Worm (Caenorhabditis elegans) whole organism, midembryonic: Measurements from ENCODE around the gene algn-8.

Experiments
- T22C8.4 ChIP-seq: fragments of 200-800 bp; sonication (Bioruptor generic); IDR thresholded peaks from 2 replicates; pipeline ENCODE4 v1.3.6; 2022; ENCODE audit warnings: missing genetic modification characterization, missing compliant biosample characterization
- cog-1 ChIP-seq: sonication (generic microtip); optimal IDR thresholded peaks from 2 replicates; lab custom pipeline; 2016; ENCODE audit warnings: missing genetic modification characterization, missing compliant biosample characterization
- flt-1 ChIP-seq: fragments of 200-800 bp; sonication (Bioruptor generic); IDR thresholded peaks from 2 replicates; pipeline ENCODE4 v1.3.6; 2022; ENCODE audit warnings: missing genetic modification characterization, missing compliant biosample characterization
- klf-2 ChIP-seq: fragments of 200-800 bp; sonication (Bioruptor generic); conservative IDR thresholded peaks from 2 replicates; pipeline ENCODE4 v1.3.6; 2022; ENCODE audit warnings: missing genetic modification reagents, missing genetic modification characterization, missing compliant biosample characterization
- med-1 ChIP-seq: sonication (generic microtip); optimal IDR thresholded peaks from 2 replicates; lab custom pipeline; 2017; ENCODE audit warnings: missing genetic modification characterization, mild to moderate bottlenecking, missing compliant biosample characterization, antibody characterized with exemption, missing genetic modification reagents; ENCODE audit not compliant: insufficient read depth
- ref-1 ChIP-seq: fragments of 200-800 bp; sonication (Bioruptor generic); conservative IDR thresholded peaks from 2 replicates; pipeline ENCODE4 v1.3.6; 2022; ENCODE audit warnings: missing genetic modification reagents, missing genetic modification characterization, missing compliant biosample characterization
- tab-1 ChIP-seq: fragments of 200-800 bp; sonication (Bioruptor generic); IDR thresholded peaks from 2 replicates; pipeline ENCODE4 v1.3.6; 2022; ENCODE audit warnings: missing genetic modification characterization, missing compliant biosample characterization
- ztf-23 ChIP-seq: fragments of 200-800 bp; sonication (Bioruptor generic); IDR thresholded peaks from 2 replicates; pipeline ENCODE4 v1.3.6; 2022; ENCODE audit warnings: missing genetic modification reagents, missing genetic modification characterization, missing compliant biosample characterization
- ztf-29 ChIP-seq: fragments of 200-800 bp; sonication (Bioruptor generic); IDR thresholded peaks from 2 replicates; pipeline ENCODE4 v1.3.6; 2022; ENCODE audit warnings: missing genetic modification reagents, missing genetic modification characterization, missing compliant biosample characterization

The algn-8 gene

DNA sequence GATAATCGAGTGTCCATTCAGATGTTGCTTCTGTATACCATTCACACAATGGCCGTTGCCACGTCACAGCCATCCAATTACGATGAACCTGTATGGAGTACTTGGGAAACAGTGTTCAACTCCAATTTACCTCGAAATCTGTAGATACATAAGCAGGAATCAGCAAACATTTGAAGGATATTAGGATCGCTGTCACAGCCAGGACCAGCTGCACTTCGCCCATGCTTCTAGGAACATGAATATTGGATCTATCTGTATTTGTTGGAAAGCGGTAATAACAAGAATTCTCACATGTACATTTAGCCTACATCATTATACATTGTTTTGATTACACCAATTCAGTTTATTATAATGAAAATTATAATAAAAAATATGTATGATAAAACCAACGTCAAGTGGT lies at the start of gene algn-8:
Gene algn-8, minus strand, starts transcription at position 227 of the 400 bp plus-strand sequence.
- TF ChIP-seq flt-1 (GFP tag; lab: Robert Waterston, UW) (no peak), klf-2 (no peak), ztf-29 (no peak), T22C8.4 (no peak), cog-1 (no peak), ztf-23 (GFP tag; lab: Robert Waterston, UW) (no peak), med-1 (GFP tag; lab: Kevin White, UChicago) (no peak), ref-1 (no peak)

DNA sequence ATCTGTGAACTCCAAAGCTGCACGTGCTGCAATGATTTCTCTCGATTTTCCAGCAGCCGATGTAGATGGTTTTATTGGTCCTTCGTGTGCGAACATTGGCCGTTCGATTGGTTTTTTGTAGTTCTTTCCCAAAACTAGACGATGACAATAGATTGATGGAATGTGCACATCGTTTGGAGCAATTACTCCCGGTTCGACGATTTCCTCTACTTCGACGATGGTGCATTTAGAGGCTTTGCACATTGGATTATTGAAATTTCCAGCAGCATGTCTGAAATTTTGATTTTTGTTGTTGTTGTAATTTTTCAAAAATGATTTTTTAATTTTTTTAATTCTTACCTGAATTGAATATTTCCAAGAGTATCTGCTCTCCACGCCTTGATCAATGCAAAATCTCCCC lies 49.4 kb upstream of the algn-8 start:
- TF ChIP-seq ztf-23 (GFP tag; lab: Robert Waterston, UW), result no peak
- TF ChIP-seq ztf-29, result no peak

DNA sequence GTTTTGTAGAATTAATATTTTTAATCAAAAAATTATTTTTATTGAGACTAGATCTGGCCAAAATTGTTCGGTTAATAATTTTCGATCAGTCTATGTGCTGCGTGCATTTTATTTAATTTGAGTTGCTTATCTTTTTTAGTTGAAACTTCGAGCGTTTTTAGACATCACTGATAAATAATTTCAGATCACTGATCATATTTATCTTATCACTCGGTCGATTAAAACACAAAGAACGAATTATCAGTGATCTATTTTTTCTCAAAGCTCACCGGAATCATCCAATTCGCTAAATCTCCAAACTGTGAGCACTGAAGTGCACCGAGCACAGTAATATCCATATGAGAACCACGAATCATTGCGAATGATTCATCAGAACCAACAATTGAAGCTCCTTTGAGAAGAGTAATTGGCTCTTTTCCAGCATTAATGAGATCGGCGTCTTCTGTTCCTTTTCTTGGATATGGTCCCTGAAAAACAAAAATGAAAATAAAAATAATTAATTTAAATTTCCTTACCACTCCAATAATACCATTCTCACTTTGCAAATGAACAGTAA lies 48.9 kb upstream of the algn-8 start:
- TF ChIP-seq tab-1 (GFP tag; lab: Robert Waterston, UW), result no peak
- TF ChIP-seq ztf-29, result no peak
- no peak for TF ChIP-seq ref-1
- no peak for TF ChIP-seq klf-2
- TF ChIP-seq ztf-23 (GFP tag; lab: Robert Waterston, UW), result no peak

DNA sequence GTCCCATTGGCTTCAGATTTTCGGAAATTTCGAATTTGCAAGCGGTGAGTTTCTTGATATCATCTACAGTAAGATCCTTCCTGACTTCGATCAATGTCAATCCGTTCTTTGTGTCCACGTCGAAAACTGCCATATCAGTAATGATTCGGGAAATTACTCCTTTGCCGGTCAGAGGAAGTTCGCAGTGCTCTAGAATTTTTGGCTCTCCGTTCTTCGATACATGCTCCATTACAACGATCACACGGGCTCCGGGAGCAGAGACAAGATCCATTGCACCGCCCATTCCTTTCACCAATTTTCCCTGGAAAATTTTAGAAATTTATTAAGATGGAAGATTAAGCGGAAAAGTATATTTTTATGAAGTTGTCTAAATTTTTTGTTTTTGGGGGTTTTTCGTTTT lies 48.3 kb upstream of the algn-8 start:
- TF ChIP-seq cog-1 (no peak), ref-1 (no peak), T22C8.4 (no peak), ztf-29 (no peak), med-1 (GFP tag; lab: Kevin White, UChicago) (no peak), ztf-23 (GFP tag; lab: Robert Waterston, UW) (no peak), klf-2 (no peak), tab-1 (GFP tag; lab: Robert Waterston, UW) (no peak), flt-1 (GFP tag; lab: Robert Waterston, UW) (no peak)

DNA sequence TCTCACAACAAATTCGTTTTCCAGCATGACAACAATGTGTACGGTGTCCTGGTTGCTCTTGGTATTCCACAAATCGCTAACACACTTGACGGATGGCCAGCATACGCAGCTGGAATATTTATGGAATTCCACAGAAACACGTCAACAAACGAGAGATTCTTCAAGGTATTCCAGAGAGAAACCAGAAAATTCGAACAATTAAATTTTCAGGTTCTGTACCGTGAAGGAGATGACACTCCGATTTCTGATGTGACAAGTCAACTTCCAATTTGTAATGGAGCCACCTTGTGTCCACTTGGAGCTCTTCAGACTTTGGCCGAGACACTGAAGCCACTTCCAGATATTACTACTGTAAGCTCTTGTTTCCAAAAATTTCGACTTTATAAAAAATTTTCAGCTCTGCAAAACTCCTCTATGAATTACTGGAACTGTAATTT lies 47.7 kb upstream of the algn-8 start:
- TF ChIP-seq klf-2, result no peak
- TF ChIP-seq T22C8.4, result no peak
- TF ChIP-seq ztf-23 (GFP tag; lab: Robert Waterston, UW), result no peak
- no peak for TF ChIP-seq ztf-29
- TF ChIP-seq tab-1 (GFP tag; lab: Robert Waterston, UW), result no peak
- TF ChIP-seq ref-1, result no peak
- no peak for TF ChIP-seq med-1 (GFP tag; lab: Kevin White, UChicago)
- TF ChIP-seq cog-1, result no peak
- no peak for TF ChIP-seq flt-1 (GFP tag; lab: Robert Waterston, UW)

DNA sequence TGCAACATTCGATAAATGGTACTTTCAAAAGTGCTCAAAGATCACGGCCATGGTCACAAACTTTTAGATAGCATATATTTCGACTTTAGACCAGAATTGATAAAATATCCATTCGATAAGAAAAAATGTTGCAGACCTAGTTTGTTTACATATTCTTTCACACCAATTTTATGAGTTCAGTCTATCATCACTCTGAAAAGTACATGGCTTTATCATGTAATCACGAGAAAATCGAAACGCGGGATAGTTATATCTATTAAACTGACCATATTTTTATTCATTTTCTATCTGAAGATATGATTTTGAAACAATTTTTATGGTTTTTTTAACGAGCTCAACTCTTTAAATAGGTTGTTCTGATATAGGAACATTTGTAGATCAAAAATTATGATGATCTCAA lies 45.2 kb upstream of the algn-8 start, which contains the start of gene pho-11:
Gene pho-11, plus strand, starts transcription at position 374 of the 400 bp plus-strand sequence.
- no peak for TF ChIP-seq ref-1
- no peak for TF ChIP-seq tab-1 (GFP tag; lab: Robert Waterston, UW)

DNA sequence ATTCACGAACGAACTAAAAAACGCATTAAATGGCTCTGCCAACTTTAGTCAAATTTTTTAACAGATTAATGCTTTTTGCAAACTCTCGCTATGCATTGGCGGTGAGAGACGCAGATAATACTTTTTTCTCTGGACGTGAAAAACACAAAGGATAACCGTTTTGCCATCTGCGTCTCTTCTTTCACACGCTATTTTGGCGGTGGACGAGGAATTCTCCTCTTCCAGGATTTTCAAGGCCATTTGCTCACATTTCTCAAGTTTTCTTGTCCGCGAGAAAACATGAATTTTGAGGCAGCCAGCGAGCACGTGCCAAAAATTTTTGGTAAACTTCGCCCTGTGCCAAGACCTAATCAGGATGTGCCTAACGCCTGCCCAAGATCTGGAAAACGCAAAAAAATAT lies 44.8 kb upstream of the algn-8 start:
- TF ChIP-seq cog-1 (no peak), flt-1 (GFP tag; lab: Robert Waterston, UW) (peak; percentile 5; the same call in 1 of the 2 replicates), ztf-29 (no peak)

DNA sequence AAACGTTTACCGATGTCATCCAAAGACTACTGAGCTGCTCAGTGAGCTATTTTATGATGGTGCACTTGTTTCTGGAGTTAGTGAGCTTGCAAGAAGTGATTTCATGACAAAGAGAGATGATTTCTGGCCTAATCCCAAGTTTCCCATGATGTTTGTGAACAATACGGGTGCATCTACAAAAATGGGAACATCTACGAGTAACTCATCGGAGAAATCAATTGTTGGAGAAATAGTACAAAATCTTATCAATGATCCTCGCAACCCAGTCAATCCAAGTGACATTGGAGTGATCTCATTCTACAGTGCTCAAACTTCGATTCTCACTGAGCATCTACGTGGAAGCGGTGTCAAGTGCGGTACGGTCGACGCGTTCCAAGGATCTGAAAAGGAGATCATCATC lies 42.2 kb upstream of the algn-8 start:
- no peak for TF ChIP-seq med-1 (GFP tag; lab: Kevin White, UChicago)
- no peak for TF ChIP-seq T22C8.4
- no peak for TF ChIP-seq flt-1 (GFP tag; lab: Robert Waterston, UW)
- no peak for TF ChIP-seq cog-1
- TF ChIP-seq ref-1, result no peak
- no peak for TF ChIP-seq klf-2
- no peak for TF ChIP-seq ztf-23 (GFP tag; lab: Robert Waterston, UW)
- no peak for TF ChIP-seq ztf-29
- TF ChIP-seq tab-1 (GFP tag; lab: Robert Waterston, UW), result no peak

DNA sequence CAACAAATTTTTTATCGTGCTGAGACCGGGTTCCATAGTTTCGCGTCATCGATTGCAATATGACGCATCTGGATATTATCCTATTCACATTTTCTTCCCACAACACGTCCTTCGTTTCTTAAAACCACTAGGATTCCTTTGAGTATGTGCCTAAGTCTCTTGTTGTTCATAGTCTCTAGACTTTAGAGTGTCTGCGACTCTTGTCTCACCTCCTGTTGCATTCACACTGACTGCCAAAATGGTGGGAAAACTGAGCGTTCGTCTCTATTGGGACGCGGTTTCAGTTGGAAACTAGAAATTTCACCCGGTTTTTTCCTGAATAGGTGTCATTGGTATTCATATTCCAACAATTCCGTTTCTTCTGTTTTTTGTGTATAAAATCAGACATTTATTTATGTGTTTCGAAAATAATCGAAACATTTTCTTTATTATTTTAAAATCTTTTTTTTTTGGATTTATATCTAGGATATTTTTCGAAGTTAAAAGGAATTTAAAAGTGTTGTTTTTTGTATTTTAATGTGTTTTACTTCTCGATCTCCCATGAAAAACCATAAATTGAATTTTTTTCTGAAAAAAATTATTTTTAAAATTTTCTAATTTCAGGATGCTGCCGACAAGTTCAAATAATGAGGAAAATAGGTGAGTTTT lies 35.5 kb upstream of the algn-8 start, which contains the start of gene C05C10.2:
Gene C05C10.2, plus strand, starts transcription at position 598 of the 648 bp plus-strand sequence.
- TF ChIP-seq ztf-23 (GFP tag; lab: Robert Waterston, UW) (no peak), med-1 (GFP tag; lab: Kevin White, UChicago) (no peak), cog-1 (no peak)

DNA sequence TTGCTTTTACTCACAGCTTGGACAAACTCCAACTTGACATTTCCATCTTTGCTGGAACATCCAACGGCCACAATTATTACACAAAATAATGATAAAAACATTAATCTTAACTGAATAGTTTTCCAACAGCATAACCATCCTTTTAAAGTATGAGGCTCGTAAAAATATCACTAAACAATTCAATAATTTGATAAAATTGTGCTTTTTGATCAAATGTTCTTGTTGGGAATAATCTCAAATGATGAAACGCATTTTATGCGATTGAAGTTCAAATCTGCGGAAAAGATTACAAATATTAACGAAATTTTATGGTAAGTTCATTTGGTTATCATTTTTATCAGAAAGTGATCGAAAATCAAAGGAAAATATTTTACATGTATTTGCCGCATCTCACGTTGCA lies 34.2 kb upstream of the algn-8 start, which contains the start of gene pho-10:
Gene pho-10, minus strand, starts transcription at position 101 of the 400 bp plus-strand sequence.
- no peak for TF ChIP-seq flt-1 (GFP tag; lab: Robert Waterston, UW)
- no peak for TF ChIP-seq ref-1
- TF ChIP-seq tab-1 (GFP tag; lab: Robert Waterston, UW), result no peak
- TF ChIP-seq med-1 (GFP tag; lab: Kevin White, UChicago), result no peak
- TF ChIP-seq ztf-29, result no peak
- no peak for TF ChIP-seq ztf-23 (GFP tag; lab: Robert Waterston, UW)
- no peak for TF ChIP-seq klf-2
- no peak for TF ChIP-seq T22C8.4
- TF ChIP-seq cog-1, result no peak

DNA sequence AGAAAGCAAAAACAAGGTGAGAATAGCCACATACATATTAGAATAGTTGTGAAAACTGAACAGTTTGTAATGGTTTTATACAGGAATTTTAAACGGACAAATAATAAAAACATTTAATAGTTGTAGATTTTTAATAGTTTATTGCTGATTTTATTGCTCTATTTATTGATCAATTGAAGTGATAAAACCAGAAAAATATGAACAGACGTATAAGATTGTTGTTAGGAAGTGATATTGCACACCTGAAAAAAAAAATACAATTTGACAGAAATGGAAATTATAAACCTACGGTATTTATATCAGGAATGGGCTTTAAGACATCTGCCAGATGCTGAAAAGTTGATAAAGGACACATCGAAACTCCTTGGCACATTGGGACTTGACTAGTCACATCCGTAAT lies 31.7 kb upstream of the algn-8 start, which contains the start of gene C05C10.8:
Gene C05C10.8, minus strand, starts transcription at position 101 of the 400 bp plus-strand sequence.
- TF ChIP-seq tab-1 (GFP tag; lab: Robert Waterston, UW) (no peak), ref-1 (no peak), cog-1 (no peak), med-1 (GFP tag; lab: Kevin White, UChicago) (no peak), ztf-29 (no peak), ztf-23 (GFP tag; lab: Robert Waterston, UW) (no peak), klf-2 (no peak), T22C8.4 (no peak), flt-1 (GFP tag; lab: Robert Waterston, UW) (no peak)
